Fruit fly (Drosophila melanogaster): ENCODE data around the gene CG12576.

CG12576 gene

DNA sequence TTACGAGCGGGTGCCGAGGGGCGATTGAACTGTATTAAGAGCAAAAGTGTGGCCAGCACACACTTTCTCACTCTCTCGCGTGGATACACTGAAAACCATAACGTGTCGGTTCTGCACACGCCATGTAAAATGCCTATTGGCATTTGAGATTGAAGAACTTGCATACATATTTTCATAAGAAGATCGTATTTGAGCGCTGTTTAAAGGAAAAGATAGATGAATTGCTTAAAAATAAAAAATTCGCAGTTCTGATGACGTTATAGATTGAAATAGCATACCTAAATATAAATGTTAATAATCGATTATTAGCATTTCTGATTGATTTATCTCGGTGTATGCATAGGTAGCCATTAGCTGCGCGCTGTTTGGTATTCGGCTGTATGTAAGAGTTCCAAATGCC, 26.9 kb upstream of the CG12576 start:
- TF ChIP-seq CG14711 (tag; optimal IDR thresholded peaks at IDR 0.05) (no peak), cic (GFP tag; optimal IDR thresholded peaks at IDR 0.05) (no peak), kay (GFP tag; ENCODE audit: borderline replicate concordance) (no peak), CG12768 (GFP tag; optimal IDR thresholded peaks at IDR 0.05) (no peak), CG33017 (tag; optimal IDR thresholded peaks at IDR 0.05) (no peak), cnc (optimal IDR thresholded peaks at IDR 0.05) (no peak), CG7101 (tag; optimal IDR thresholded peaks at IDR 0.05) (no peak), Crg-1 (GFP tag; optimal IDR thresholded peaks at IDR 0.05) (no peak), ovo (GFP tag; optimal IDR thresholded peaks at IDR 0.05) (no peak), Hr96 (GFP tag; optimal IDR thresholded peaks at IDR 0.05) (no peak), bab1 (GFP tag; optimal IDR thresholded peaks at IDR 0.05) (no peak), CG5204 (GFP tag; optimal IDR thresholded peaks at IDR 0.05) (no peak)

DNA sequence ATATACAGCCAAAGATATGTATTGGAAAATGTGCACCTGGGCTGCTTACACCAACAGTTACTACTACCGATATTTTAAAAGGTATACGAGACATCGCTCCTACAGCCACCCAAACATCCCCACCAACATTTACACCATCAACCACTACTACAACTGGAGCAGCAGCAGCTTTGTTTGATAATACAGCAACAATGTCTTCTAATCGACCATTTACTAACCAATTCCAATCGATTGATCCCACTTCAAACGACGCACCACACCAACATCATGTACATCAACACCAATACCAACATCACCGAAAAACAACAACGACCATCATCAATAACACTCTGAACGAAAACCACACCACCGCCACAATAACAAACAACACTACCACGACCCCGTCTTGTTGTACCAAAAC, 20.1 kb upstream of the CG12576 start:
- TF ChIP-seq cic (GFP tag; optimal IDR thresholded peaks at IDR 0.05) (no peak), Crg-1 (GFP tag; optimal IDR thresholded peaks at IDR 0.05) (no peak), CG7045 (GFP tag; optimal IDR thresholded peaks at IDR 0.05) (no peak), kay (GFP tag; ENCODE audit: borderline replicate concordance) (no peak), CG33017 (tag; optimal IDR thresholded peaks at IDR 0.05) (no peak), toe (GFP tag; optimal IDR thresholded peaks at IDR 0.05) (no peak)

DNA sequence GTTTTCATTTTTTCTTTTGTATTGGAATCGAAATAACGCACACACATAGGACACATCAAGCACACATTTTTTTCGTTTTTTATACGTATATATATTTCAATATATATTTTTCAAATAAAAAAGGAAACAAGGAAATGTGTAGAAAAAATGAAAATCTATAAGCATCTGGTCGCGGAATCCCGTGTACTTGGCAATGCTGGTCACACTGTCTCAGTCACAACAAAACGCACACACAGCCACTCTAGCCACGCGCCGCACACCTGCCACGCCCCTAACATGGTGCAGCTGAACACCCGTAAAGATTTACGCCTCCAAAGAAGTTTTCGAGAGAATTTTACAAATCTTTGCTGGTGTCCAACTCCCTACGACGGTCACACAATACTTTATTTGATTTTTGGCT, 17.4 kb upstream of the CG12576 start:
- no peak for TF ChIP-seq cnc (optimal IDR thresholded peaks at IDR 0.05)
- no peak for TF ChIP-seq Mnt (GFP tag; optimal IDR thresholded peaks at IDR 0.05)
- TF ChIP-seq Hr96 (GFP tag; optimal IDR thresholded peaks at IDR 0.05), result no peak
- no peak for TF ChIP-seq CG33017 (tag; optimal IDR thresholded peaks at IDR 0.05)
- TF ChIP-seq CG14711 (tag; optimal IDR thresholded peaks at IDR 0.05), result no peak

DNA sequence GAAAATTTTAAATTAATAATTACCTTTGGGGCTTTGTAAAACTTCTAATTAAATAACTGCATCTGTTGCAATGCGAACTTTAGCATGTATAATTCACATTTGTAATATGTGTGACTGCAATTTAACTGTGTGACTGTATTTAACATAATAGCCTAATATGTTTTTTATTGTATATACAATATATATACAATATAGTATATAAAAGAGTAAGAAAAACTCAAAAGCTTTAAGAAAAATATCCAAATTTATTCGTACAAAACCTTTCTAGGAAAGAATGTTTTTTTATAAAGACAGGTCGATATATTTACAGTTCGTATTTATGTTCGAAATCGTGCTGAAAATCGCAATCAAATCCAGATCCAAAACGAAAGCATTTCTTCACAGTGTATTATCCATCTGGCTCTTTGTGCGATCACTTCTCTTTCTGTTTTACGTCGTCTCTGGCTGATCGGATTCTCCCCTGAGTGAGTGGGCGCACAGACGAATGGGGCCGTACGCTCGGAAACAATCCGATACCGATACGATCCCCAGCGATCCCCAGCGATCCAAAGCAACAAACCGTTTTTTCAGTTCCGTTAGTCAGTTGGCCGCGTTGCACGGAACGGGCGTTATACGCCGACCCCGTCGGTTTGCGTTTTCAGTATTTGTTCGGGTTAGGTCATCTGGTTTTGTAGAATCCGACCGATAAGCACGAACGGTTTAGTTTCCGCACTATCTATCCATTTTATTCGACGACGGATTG, 9.0 kb upstream of the CG12576 start:
- TF ChIP-seq pad (GFP tag; optimal IDR thresholded peaks at IDR 0.05), result peak; percentile 66
- peak; percentile 92 for TF ChIP-seq ovo (GFP tag; optimal IDR thresholded peaks at IDR 0.05)
- TF ChIP-seq Clk (GFP tag; optimal IDR thresholded peaks at IDR 0.05), result no peak
- peak; percentile 21 for TF ChIP-seq CG33017 (tag; optimal IDR thresholded peaks at IDR 0.05)
- no peak for TF ChIP-seq kay (GFP tag; ENCODE audit: borderline replicate concordance)
- TF ChIP-seq toe (GFP tag; optimal IDR thresholded peaks at IDR 0.05), result peak; percentile 19
- TF ChIP-seq CG7045 (GFP tag; optimal IDR thresholded peaks at IDR 0.05), result peak; percentile 16
- peak; percentile 5 for TF ChIP-seq CG12768 (GFP tag; optimal IDR thresholded peaks at IDR 0.05)
- TF ChIP-seq bab1 (GFP tag; optimal IDR thresholded peaks at IDR 0.05), result peak; percentile 44
- TF ChIP-seq Hr96 (GFP tag; optimal IDR thresholded peaks at IDR 0.05), result no peak
- TF ChIP-seq Mnt (GFP tag; optimal IDR thresholded peaks at IDR 0.05), result peak; percentile 6
- no peak for TF ChIP-seq CG5204 (GFP tag; optimal IDR thresholded peaks at IDR 0.05)
- TF ChIP-seq CG11617 (GFP tag; optimal IDR thresholded peaks at IDR 0.05), result peak; percentile 90
- no peak for TF ChIP-seq Crg-1 (GFP tag; optimal IDR thresholded peaks at IDR 0.05)
- no peak for TF ChIP-seq CG14711 (tag; optimal IDR thresholded peaks at IDR 0.05)
- TF ChIP-seq cic (GFP tag; optimal IDR thresholded peaks at IDR 0.05), result peak; percentile 12
- TF ChIP-seq cnc (optimal IDR thresholded peaks at IDR 0.05), result no peak
- TF ChIP-seq CG7101 (tag; optimal IDR thresholded peaks at IDR 0.05), result peak; percentile 52
- TF ChIP-seq CG1620 (GFP tag; optimal IDR thresholded peaks at IDR 0.05), result no peak
- peak; percentile 64 for TF ChIP-seq tj (GFP tag; optimal IDR thresholded peaks at IDR 0.05)

DNA sequence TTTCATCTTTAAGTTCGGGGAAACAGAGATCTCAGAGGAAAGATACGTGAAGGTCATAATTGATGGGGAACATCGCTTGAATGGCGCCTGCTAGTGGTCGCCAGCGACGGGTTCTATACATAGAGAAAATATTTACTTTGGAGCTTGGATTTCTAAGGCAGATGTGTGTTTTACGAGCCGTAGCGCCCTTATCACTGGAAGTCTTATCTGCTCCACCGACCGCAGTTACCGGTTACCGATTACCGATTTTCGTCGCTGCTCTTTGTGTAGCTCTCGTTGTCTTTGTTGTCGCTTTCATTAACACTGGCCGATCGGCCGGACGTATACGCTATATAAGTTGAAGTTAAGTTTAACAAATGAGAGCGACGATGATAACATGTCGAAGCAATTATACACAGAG, 8.4 kb upstream of the CG12576 start:
- TF ChIP-seq CG12768 (GFP tag; optimal IDR thresholded peaks at IDR 0.05) (no peak), cic (GFP tag; optimal IDR thresholded peaks at IDR 0.05) (peak; percentile 72), ovo (GFP tag; optimal IDR thresholded peaks at IDR 0.05) (no peak), Crg-1 (GFP tag; optimal IDR thresholded peaks at IDR 0.05) (no peak), Hr96 (GFP tag; optimal IDR thresholded peaks at IDR 0.05) (no peak), CG14711 (tag; optimal IDR thresholded peaks at IDR 0.05) (no peak), Clk (GFP tag; optimal IDR thresholded peaks at IDR 0.05) (no peak)

DNA sequence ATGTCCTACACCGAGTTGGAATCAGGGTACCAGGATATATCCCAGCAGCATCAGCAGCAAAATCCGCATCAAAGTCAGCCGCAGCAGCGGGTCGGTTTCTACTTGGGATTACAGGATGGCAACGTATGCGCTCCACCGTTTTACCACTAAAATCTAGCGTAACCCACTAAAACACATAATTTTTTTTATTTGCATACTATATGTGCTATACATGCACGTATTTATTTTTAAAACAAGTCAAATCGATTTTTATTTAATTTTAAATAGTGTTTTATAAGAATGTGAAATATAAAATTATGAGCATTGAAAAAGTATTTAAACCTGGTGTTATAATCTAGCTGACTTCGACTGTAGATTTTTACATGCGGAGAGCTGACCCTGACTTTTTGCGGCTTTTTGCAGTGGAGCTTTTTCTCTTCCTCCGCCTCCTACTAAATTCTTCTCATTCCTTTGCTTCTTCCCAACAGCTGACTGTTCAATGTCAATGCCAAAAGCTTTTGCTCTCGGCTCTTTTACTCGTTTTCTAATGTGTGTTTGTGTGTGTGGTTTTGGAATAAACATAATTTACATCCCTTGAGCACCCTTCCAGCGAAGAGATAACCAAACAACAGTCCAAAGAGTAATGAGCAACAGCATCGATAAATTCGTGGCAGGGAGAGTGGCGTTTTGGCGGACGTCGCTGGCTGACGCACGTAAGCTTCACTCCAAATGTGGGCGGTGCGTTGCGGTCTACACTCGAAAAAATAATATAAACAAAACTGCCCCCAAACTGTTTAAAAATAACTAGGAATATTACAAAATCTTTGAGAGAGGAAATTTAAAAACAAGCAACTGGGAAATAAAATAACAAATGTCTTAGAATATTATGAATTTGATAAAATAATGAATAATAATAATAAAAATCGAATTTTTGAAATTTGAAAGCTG, 5.8 kb upstream of the CG12576 start:
- no peak for TF ChIP-seq Hr96 (GFP tag; optimal IDR thresholded peaks at IDR 0.05)
- no peak for TF ChIP-seq toe (GFP tag; optimal IDR thresholded peaks at IDR 0.05)
- no peak for TF ChIP-seq Mnt (GFP tag; optimal IDR thresholded peaks at IDR 0.05)
- TF ChIP-seq CG7045 (GFP tag; optimal IDR thresholded peaks at IDR 0.05), result no peak
- TF ChIP-seq CG7101 (tag; optimal IDR thresholded peaks at IDR 0.05), result peak; percentile 9
- TF ChIP-seq Clk (GFP tag; optimal IDR thresholded peaks at IDR 0.05), result no peak
- no peak for TF ChIP-seq CG12768 (GFP tag; optimal IDR thresholded peaks at IDR 0.05)
- TF ChIP-seq tj (GFP tag; optimal IDR thresholded peaks at IDR 0.05), result peak; percentile 27
- no peak for TF ChIP-seq Crg-1 (GFP tag; optimal IDR thresholded peaks at IDR 0.05)
- no peak for TF ChIP-seq ovo (GFP tag; optimal IDR thresholded peaks at IDR 0.05)
- no peak for TF ChIP-seq bab1 (GFP tag; optimal IDR thresholded peaks at IDR 0.05)
- no peak for TF ChIP-seq CG5204 (GFP tag; optimal IDR thresholded peaks at IDR 0.05)
- TF ChIP-seq CG33017 (tag; optimal IDR thresholded peaks at IDR 0.05), result no peak
- no peak for TF ChIP-seq cnc (optimal IDR thresholded peaks at IDR 0.05)
- TF ChIP-seq cic (GFP tag; optimal IDR thresholded peaks at IDR 0.05), result peak; percentile 11
- TF ChIP-seq kay (GFP tag; ENCODE audit: borderline replicate concordance), result peak; percentile 89
- no peak for TF ChIP-seq pad (GFP tag; optimal IDR thresholded peaks at IDR 0.05)
- no peak for TF ChIP-seq CG1620 (GFP tag; optimal IDR thresholded peaks at IDR 0.05)
- no peak for TF ChIP-seq CG11617 (GFP tag; optimal IDR thresholded peaks at IDR 0.05)
- peak; percentile 38 for TF ChIP-seq CG14711 (tag; optimal IDR thresholded peaks at IDR 0.05)
